Worm (Caenorhabditis elegans) whole organism, late embryonic: Measurements from ENCODE around the gene C24D10.5.
A peak's percentile ranks its signal among the peaks of the same experiment; 100 is the strongest.

Experiments
- C08G9.2 ChIP-seq: sonication (generic microtip); optimal IDR thresholded peaks from 2 replicates; lab custom pipeline; 2016; ENCODE audit warnings: mild to moderate bottlenecking, missing genetic modification characterization, moderate library complexity, missing compliant biosample characterization
- C38D4.7 ChIP-seq: fragments of 200-800 bp; sonication (Bioruptor generic); optimal IDR thresholded peaks from 2 replicates; lab custom pipeline; 2018; ENCODE audit warnings: mild to moderate bottlenecking, missing genetic modification characterization, moderate library complexity, missing compliant biosample characterization
- K02D7.2 ChIP-seq: sonication (generic microtip); optimal IDR thresholded peaks from 2 replicates; lab custom pipeline; 2017; ENCODE audit warnings: mild to moderate bottlenecking, missing genetic modification characterization, missing compliant biosample characterization
- ama-1 ChIP-seq: fragments of 150-350 bp; optimal IDR thresholded peaks from 2 replicates; lab custom pipeline; 2014
- ceh-19 ChIP-seq: fragments of 200-800 bp; sonication (Bioruptor generic); optimal IDR thresholded peaks from 2 replicates; lab custom pipeline; 2018; ENCODE audit warnings: mild to moderate bottlenecking, missing genetic modification characterization, missing compliant biosample characterization
- ceh-22 ChIP-seq: sonication (generic microtip); optimal IDR thresholded peaks from 2 replicates; lab custom pipeline; 2017; ENCODE audit warnings: missing biosample characterization, missing genetic modification characterization
- ceh-24 ChIP-seq: sonication (generic microtip); optimal IDR thresholded peaks from 2 replicates; lab custom pipeline; 2016; ENCODE audit warnings: mild to moderate bottlenecking, missing genetic modification characterization, missing compliant biosample characterization
- ceh-30 ChIP-seq: fragments of 150-350 bp; optimal IDR thresholded peaks from 2 replicates; lab custom pipeline; 2014; ENCODE audit warnings: missing biosample characterization, missing genetic modification characterization
- ceh-31 ChIP-seq: sonication (generic microtip); optimal IDR thresholded peaks from 2 replicates; lab custom pipeline; 2016; ENCODE audit warnings: missing genetic modification characterization, missing compliant biosample characterization
- ceh-34 ChIP-seq: sonication (generic microtip); optimal IDR thresholded peaks from 2 replicates; lab custom pipeline; 2016; ENCODE audit warnings: mild to moderate bottlenecking, missing genetic modification characterization, missing compliant biosample characterization
- ceh-45 ChIP-seq: fragments of 200-800 bp; sonication (Bioruptor generic); IDR thresholded peaks from 2 replicates; pipeline ENCODE4 v1.3.6; 2022; ENCODE audit warnings: missing genetic modification reagents, missing genetic modification characterization, missing compliant biosample characterization
- ceh-48 ChIP-seq: sonication (generic microtip); optimal IDR thresholded peaks from 2 replicates; lab custom pipeline; 2016; ENCODE audit warnings: missing genetic modification characterization, inconsistent platforms, missing compliant biosample characterization
- ceh-6 ChIP-seq: fragments of 200-800 bp; sonication (Bioruptor generic); optimal IDR thresholded peaks from 2 replicates; lab custom pipeline; 2018; ENCODE audit warnings: mild to moderate bottlenecking, missing genetic modification characterization, missing compliant biosample characterization
- ceh-9 ChIP-seq: sonication (generic microtip); optimal IDR thresholded peaks from 2 replicates; lab custom pipeline; 2016; ENCODE audit warnings: mild to moderate bottlenecking, missing genetic modification characterization, inconsistent platforms, missing compliant biosample characterization
- che-1 ChIP-seq: sonication (generic microtip); optimal IDR thresholded peaks from 2 replicates; lab custom pipeline; 2016; ENCODE audit warnings: mild to moderate bottlenecking, missing genetic modification characterization, missing compliant biosample characterization
- dmd-4 ChIP-seq: sonication (generic microtip); optimal IDR thresholded peaks from 2 replicates; lab custom pipeline; 2016; ENCODE audit warnings: borderline replicate concordance, missing genetic modification characterization, missing compliant biosample characterization
- elt-2 ChIP-seq: sonication (generic microtip); optimal IDR thresholded peaks from 2 replicates; lab custom pipeline; 2016; ENCODE audit warnings: missing genetic modification reagents, missing genetic modification characterization, missing compliant biosample characterization
- fax-1 ChIP-seq: sonication (generic microtip); optimal IDR thresholded peaks from 2 replicates; lab custom pipeline; 2016; ENCODE audit warnings: missing genotype, missing genetic modification characterization, missing compliant biosample characterization
- gmeb-2 ChIP-seq: sonication (generic microtip); optimal IDR thresholded peaks from 2 replicates; lab custom pipeline; 2016; ENCODE audit warnings: missing genetic modification characterization, inconsistent platforms, missing compliant biosample characterization
- lim-6 ChIP-seq: sonication (generic microtip); optimal IDR thresholded peaks from 2 replicates; lab custom pipeline; 2016; ENCODE audit warnings: missing genetic modification characterization, missing compliant biosample characterization
- mec-3 ChIP-seq: sonication (generic microtip); optimal IDR thresholded peaks from 2 replicates; lab custom pipeline; 2016; ENCODE audit warnings: borderline replicate concordance, missing genetic modification characterization, missing compliant biosample characterization
- nfya-1 ChIP-seq: sonication (generic microtip); optimal IDR thresholded peaks from 2 replicates; lab custom pipeline; 2017; ENCODE audit warnings: missing genetic modification characterization, mild to moderate bottlenecking, missing compliant biosample characterization, antibody characterized with exemption, moderate library complexity
- nhr-232 ChIP-seq: sonication (generic microtip); optimal IDR thresholded peaks from 2 replicates; lab custom pipeline; 2016; ENCODE audit warnings: missing genetic modification characterization, missing compliant biosample characterization
- npax-4 ChIP-seq: sonication (generic microtip); optimal IDR thresholded peaks from 2 replicates; lab custom pipeline; 2016; ENCODE audit warnings: missing genetic modification characterization, missing compliant biosample characterization
- odd-2 ChIP-seq: sonication (generic microtip); optimal IDR thresholded peaks from 2 replicates; lab custom pipeline; 2017; ENCODE audit warnings: antibody characterized with exemption, mild to moderate bottlenecking, missing genetic modification characterization, missing compliant biosample characterization
- pat-9 ChIP-seq: fragments of 200-800 bp; sonication (Bioruptor generic); optimal IDR thresholded peaks from 2 replicates; lab custom pipeline; 2018; ENCODE audit warnings: mild to moderate bottlenecking, missing genetic modification characterization, moderate library complexity, missing compliant biosample characterization
- pax-1 ChIP-seq: fragments of 150-350 bp; optimal IDR thresholded peaks from 2 replicates; lab custom pipeline; 2014; ENCODE audit warnings: missing biosample characterization, missing genetic modification characterization
- pha-2 ChIP-seq: sonication (generic microtip); optimal IDR thresholded peaks from 2 replicates; lab custom pipeline; 2017; ENCODE audit warnings: mild to moderate bottlenecking, missing genetic modification characterization, missing compliant biosample characterization
- pqm-1 ChIP-seq: sonication (generic microtip); optimal IDR thresholded peaks from 2 replicates; lab custom pipeline; 2016; ENCODE audit warnings: missing genetic modification characterization, missing compliant biosample characterization
- pros-1 ChIP-seq: fragments of 150-350 bp; optimal IDR thresholded peaks from 2 replicates; lab custom pipeline; 2014; ENCODE audit warnings: missing biosample characterization, missing genetic modification reagents, missing genetic modification characterization
- rnt-1 ChIP-seq: sonication (generic microtip); optimal IDR thresholded peaks from 2 replicates; lab custom pipeline; 2016; ENCODE audit warnings: missing genetic modification characterization, missing compliant biosample characterization
- sdc-2 ChIP-seq: sonication (generic microtip); optimal IDR thresholded peaks from 2 replicates; lab custom pipeline; 2016; ENCODE audit warnings: missing genotype, missing genetic modification characterization, missing compliant biosample characterization
- tbx-2 ChIP-seq: sonication (generic microtip); optimal IDR thresholded peaks from 2 replicates; lab custom pipeline; 2016; ENCODE audit warnings: missing genetic modification characterization, missing compliant biosample characterization
- ttx-3 ChIP-seq: sonication (generic microtip); optimal IDR thresholded peaks from 2 replicates; lab custom pipeline; 2016; ENCODE audit warnings: missing genetic modification reagents, missing genetic modification characterization, missing compliant biosample characterization
- unc-42 ChIP-seq: sonication (generic microtip); optimal IDR thresholded peaks from 2 replicates; lab custom pipeline; 2016; ENCODE audit warnings: missing genotype, missing genetic modification characterization, missing compliant biosample characterization
- unc-55 ChIP-seq: sonication (generic microtip); optimal IDR thresholded peaks from 2 replicates; lab custom pipeline; 2017; ENCODE audit warnings: missing biosample characterization, missing genetic modification reagents, missing genetic modification characterization
- unc-86 ChIP-seq: sonication (generic microtip); optimal IDR thresholded peaks from 2 replicates; lab custom pipeline; 2016; ENCODE audit warnings: missing genetic modification characterization, missing compliant biosample characterization

C24D10.5 gene

ce11 chrIV:5149793-5150192, at the start of gene C24D10.5:
Gene C24D10.5 (plus strand): TSS chrIV:5150093.
- TF ChIP-seq ceh-24 (tag; lab: Kevin White, UChicago) (no peak), tbx-2 (tag; lab: Kevin White, UChicago) (no peak), odd-2 (no peak), ttx-3 (tag; lab: Kevin White, UChicago) (no peak), fax-1 (tag; lab: Kevin White, UChicago) (no peak), dmd-4 (tag; lab: Kevin White, UChicago) (no peak), pat-9 (no peak), unc-86 (no peak), lim-6 (no peak), npax-4 (tag; lab: Kevin White, UChicago) (no peak), K02D7.2 (tag; lab: Kevin White, UChicago) (no peak), pha-2 (tag; lab: Kevin White, UChicago) (no peak), ceh-6 (GFP tag; lab: Kevin White, UChicago) (no peak), ama-1 (lab: Kevin White, UChicago) (no peak), ceh-31 (tag; lab: Kevin White, UChicago) (no peak)

ce11 chrIV:5100145-5100544, 49.7 kb upstream of the C24D10.5 start:
- TF ChIP-seq K02D7.2 (tag; lab: Kevin White, UChicago) (peak; percentile 23), tbx-2 (tag; lab: Kevin White, UChicago) (peak; percentile 52), ceh-45 (0 out of 2 replicates have a peak, but pooled peaks have one; percentile 38), mec-3 (tag; lab: Kevin White, UChicago) (no peak), nfya-1 (no peak), unc-42 (peak; percentile 88)

- TF ChIP-seq odd-2 = no peak
- TF ChIP-seq nhr-232 (tag; lab: Kevin White, UChicago) = no peak
- TF ChIP-seq ceh-9 (tag; lab: Kevin White, UChicago) = no peak
- no peak for TF ChIP-seq ceh-19
- TF ChIP-seq ceh-22 (tag; lab: Kevin White, UChicago) = no peak
- TF ChIP-seq C38D4.7 (GFP tag; lab: Kevin White, UChicago) = no peak
- TF ChIP-seq ceh-30 (tag; lab: Kevin White, UChicago) = no peak
- TF ChIP-seq che-1 (tag; lab: Kevin White, UChicago) = no peak
- no peak for TF ChIP-seq rnt-1 (tag; lab: Kevin White, UChicago)
- TF ChIP-seq ttx-3 (tag; lab: Kevin White, UChicago) = no peak
- no peak for TF ChIP-seq lim-6
- no peak for TF ChIP-seq C08G9.2 (tag; lab: Kevin White, UChicago)
- no peak for TF ChIP-seq ceh-34 (tag; lab: Kevin White, UChicago)
Observed at ce11 chrIV:5101945-5102344, 47.9 kb upstream of the C24D10.5 start.

- TF ChIP-seq pqm-1 (no peak), ceh-48 (peak; percentile 31), pros-1 (no peak), pat-9 (no peak), ceh-31 (tag; lab: Kevin White, UChicago) (peak; percentile 52), sdc-2 (tag; lab: Kevin White, UChicago) (no peak), tbx-2 (tag; lab: Kevin White, UChicago) (peak; percentile 40), nfya-1 (peak; percentile 17), unc-55 (GFP tag; lab: Kevin White, UChicago) (peak; percentile 39), unc-42 (peak; percentile 71), npax-4 (tag; lab: Kevin White, UChicago) (no peak), lim-6 (no peak), pax-1 (tag; lab: Kevin White, UChicago) (no peak), elt-2 (tag; lab: Kevin White, UChicago) (no peak), pha-2 (tag; lab: Kevin White, UChicago) (no peak), gmeb-2 (tag; lab: Kevin White, UChicago) (no peak)
Observed at ce11 chrIV:5103229-5103894, 46.5 kb upstream of the C24D10.5 start, which contains the start of gene C02B10.3. Gene C02B10.3 (minus strand): TSS chrIV:5103279.
